Worm (Caenorhabditis elegans) whole organism, L3 larva: ENCODE data around the gene asm-1.

Experiments used
- R02D3.7 ChIP-seq: fragments of 150-350 bp; optimal IDR thresholded peaks from 2 replicates; lab custom pipeline; 2014; ENCODE audit warnings: missing biosample characterization, missing genetic modification characterization
- ZK546.5 ChIP-seq: sonication (generic microtip); optimal IDR thresholded peaks from 2 replicates; lab custom pipeline; 2017; ENCODE audit warnings: missing biosample characterization, missing genetic modification characterization
- aly-2 ChIP-seq: fragments of 150-350 bp; optimal IDR thresholded peaks from 2 replicates; lab custom pipeline; 2014; ENCODE audit warnings: missing biosample characterization, missing genetic modification characterization
- ama-1 ChIP-seq: fragments of 150-350 bp; optimal IDR thresholded peaks from 2 replicates; lab custom pipeline; 2018
- ceh-16 ChIP-seq: sonication (generic microtip); optimal IDR thresholded peaks from 2 replicates; lab custom pipeline; 2017; ENCODE audit warnings: missing biosample characterization, missing genetic modification characterization
- ceh-28 ChIP-seq: fragments of 150-350 bp; optimal IDR thresholded peaks from 2 replicates; lab custom pipeline; 2014; ENCODE audit warnings: missing biosample characterization, missing genetic modification reagents, missing genetic modification characterization
- ceh-82 ChIP-seq: fragments of 150-350 bp; optimal IDR thresholded peaks from 2 replicates; lab custom pipeline; 2014; ENCODE audit warnings: missing biosample characterization, missing genetic modification characterization
- ceh-9 ChIP-seq: sonication (generic microtip); optimal IDR thresholded peaks from 2 replicates; lab custom pipeline; 2018; ENCODE audit warnings: missing biosample characterization, missing genetic modification characterization
- daf-12 ChIP-seq: fragments of 150-350 bp; optimal IDR thresholded peaks from 2 replicates; lab custom pipeline; 2014; ENCODE audit warnings: missing biosample characterization, missing genetic modification reagents, missing genetic modification characterization
- egl-27 ChIP-seq: sonication (generic microtip); optimal IDR thresholded peaks from 4 replicates; lab custom pipeline; 2017; ENCODE audit warnings: missing biosample characterization, missing genetic modification reagents, missing genetic modification characterization
- egl-5 ChIP-seq: fragments of 150-350 bp; optimal IDR thresholded peaks from 2 replicates; lab custom pipeline; 2017; ENCODE audit warnings: missing biosample characterization, missing genetic modification reagents, missing genetic modification characterization, inconsistent platforms
- elt-1 ChIP-seq: fragments of 150-350 bp; optimal IDR thresholded peaks from 2 replicates; lab custom pipeline; 2014; ENCODE audit warnings: missing biosample characterization, missing genetic modification characterization
- elt-2 ChIP-seq: sonication (generic microtip); optimal IDR thresholded peaks from 2 replicates; lab custom pipeline; 2016; ENCODE audit warnings: missing genetic modification reagents, mild to moderate bottlenecking, missing genetic modification characterization, missing compliant biosample characterization
- elt-3 ChIP-seq, 3 experiments: fragments of 150-350 bp in 1 of 3; sonication (generic microtip) in 2 of 3; optimal IDR thresholded peaks; 2 replicates in 2 of 3; 4 replicates in 1 of 3; lab custom pipeline; 2014 to 2017; ENCODE audit warnings: missing biosample characterization in 3 of 3, missing genetic modification characterization in 3 of 3
- eor-1 ChIP-seq, 2 experiments: fragments of 150-350 bp; optimal IDR thresholded peaks; 2 replicates each; lab custom pipeline; 2014 to 2018; ENCODE audit warnings: missing biosample characterization in 2 of 2, missing genetic modification characterization in 2 of 2
- fkh-10 ChIP-seq: sonication (generic microtip); optimal IDR thresholded peaks from 2 replicates; lab custom pipeline; 2017; ENCODE audit warnings: missing biosample characterization, missing genetic modification reagents, missing genetic modification characterization
- fkh-2 ChIP-seq: fragments of 150-350 bp; optimal IDR thresholded peaks from 2 replicates; lab custom pipeline; 2014; ENCODE audit warnings: missing biosample characterization, missing genetic modification reagents, missing genetic modification characterization
- fos-1 ChIP-seq: fragments of 150-350 bp; optimal IDR thresholded peaks from 2 replicates; lab custom pipeline; 2014; ENCODE audit warnings: missing biosample characterization, missing genetic modification characterization
- hmg-11 ChIP-seq: sonication (generic microtip); optimal IDR thresholded peaks from 2 replicates; lab custom pipeline; 2016; ENCODE audit warnings: missing genetic modification characterization, missing compliant biosample characterization
- jun-1 ChIP-seq: fragments of 150-350 bp; optimal IDR thresholded peaks from 2 replicates; lab custom pipeline; 2014; ENCODE audit warnings: missing biosample characterization, missing genetic modification reagents, missing genetic modification characterization
- lin-15B ChIP-seq: fragments of 150-350 bp; optimal IDR thresholded peaks from 2 replicates; lab custom pipeline; 2014; ENCODE audit warnings: missing biosample characterization, missing genetic modification characterization
- lin-39 ChIP-seq: fragments of 150-350 bp; optimal IDR thresholded peaks from 2 replicates; lab custom pipeline; 2018; ENCODE audit warnings: missing biosample characterization, missing genetic modification reagents, missing genetic modification characterization
- lsy-12 ChIP-seq: sonication (generic microtip); optimal IDR thresholded peaks from 2 replicates; lab custom pipeline; 2016; ENCODE audit warnings: mild to moderate bottlenecking, missing genetic modification characterization, missing compliant biosample characterization
- mdl-1 ChIP-seq: fragments of 150-350 bp; optimal IDR thresholded peaks from 2 replicates; lab custom pipeline; 2014; ENCODE audit warnings: missing biosample characterization, missing genetic modification characterization
- mml-1 ChIP-seq: fragments of 150-350 bp; sonication (generic microtip); optimal IDR thresholded peaks from 3 replicates; lab custom pipeline; 2014; ENCODE audit warnings: missing biosample characterization, missing genetic modification characterization
- nfya-1 ChIP-seq: sonication (generic microtip); optimal IDR thresholded peaks from 2 replicates; lab custom pipeline; 2017; ENCODE audit warnings: missing genetic modification characterization, mild to moderate bottlenecking, missing compliant biosample characterization, antibody characterized with exemption, moderate library complexity; ENCODE audit not compliant: insufficient read depth
- nhr-11 ChIP-seq: fragments of 150-350 bp; optimal IDR thresholded peaks from 2 replicates; lab custom pipeline; 2014; ENCODE audit warnings: missing biosample characterization, missing genetic modification characterization
- nhr-12 ChIP-seq: fragments of 150-350 bp; optimal IDR thresholded peaks from 2 replicates; lab custom pipeline; 2014; ENCODE audit warnings: missing biosample characterization, missing genetic modification characterization
- nhr-23 ChIP-seq: fragments of 150-350 bp; optimal IDR thresholded peaks from 2 replicates; lab custom pipeline; 2014; ENCODE audit warnings: missing biosample characterization, missing genetic modification reagents, missing genetic modification characterization
- nhr-237 ChIP-seq: fragments of 150-350 bp; optimal IDR thresholded peaks from 2 replicates; lab custom pipeline; 2014; ENCODE audit warnings: missing biosample characterization, missing genetic modification characterization
- nhr-25 ChIP-seq: sonication (generic microtip); optimal IDR thresholded peaks from 2 replicates; lab custom pipeline; 2017; ENCODE audit warnings: missing biosample characterization, missing genetic modification characterization
- nhr-28 ChIP-seq: fragments of 150-350 bp; optimal IDR thresholded peaks from 2 replicates; lab custom pipeline; 2014; ENCODE audit warnings: missing biosample characterization, missing genetic modification characterization
- nhr-43 ChIP-seq: sonication (generic microtip); optimal IDR thresholded peaks from 2 replicates; lab custom pipeline; 2016; ENCODE audit warnings: mild to moderate bottlenecking, missing genetic modification characterization, missing compliant biosample characterization; ENCODE audit not compliant: poor library complexity, severe bottlenecking
- nhr-67 ChIP-seq: fragments of 150-350 bp; optimal IDR thresholded peaks from 2 replicates; lab custom pipeline; 2014; ENCODE audit warnings: missing biosample characterization, missing genetic modification characterization
- nhr-76 ChIP-seq: fragments of 150-350 bp; sonication (generic microtip); optimal IDR thresholded peaks from 5 replicates; lab custom pipeline; 2014; ENCODE audit warnings: missing biosample characterization, missing genetic modification characterization
- nhr-77 ChIP-seq: fragments of 150-350 bp; optimal IDR thresholded peaks from 2 replicates; lab custom pipeline; 2014; ENCODE audit warnings: missing biosample characterization, missing genetic modification characterization
- pha-4 ChIP-seq: fragments of 150-350 bp; optimal IDR thresholded peaks from 2 replicates; lab custom pipeline; 2014; ENCODE audit warnings: missing biosample characterization, missing genetic modification reagents, missing genetic modification characterization
- pqm-1 ChIP-seq: fragments of 150-350 bp; optimal IDR thresholded peaks from 2 replicates; lab custom pipeline; 2017; ENCODE audit warnings: missing biosample characterization, missing genetic modification characterization, inconsistent platforms
- sea-2 ChIP-seq: fragments of 150-350 bp; sonication (generic microtip); optimal IDR thresholded peaks from 4 replicates; lab custom pipeline; 2014; ENCODE audit warnings: missing biosample characterization, missing genetic modification reagents, missing genetic modification characterization
- skn-1 ChIP-seq: fragments of 150-350 bp; optimal IDR thresholded peaks from 2 replicates; lab custom pipeline; 2014; ENCODE audit warnings: missing biosample characterization, missing genetic modification characterization
- snpc-4 ChIP-seq: fragments of 150-350 bp; optimal IDR thresholded peaks from 2 replicates; lab custom pipeline; 2014; ENCODE audit warnings: missing biosample characterization, missing genetic modification characterization
- tbx-2 ChIP-seq: sonication (generic microtip); optimal IDR thresholded peaks from 2 replicates; lab custom pipeline; 2016; ENCODE audit warnings: mild to moderate bottlenecking, missing genetic modification characterization, missing compliant biosample characterization
- unc-39 ChIP-seq: sonication (generic microtip); optimal IDR thresholded peaks from 4 replicates; lab custom pipeline; 2017; ENCODE audit warnings: missing biosample characterization, missing genetic modification characterization
- unc-62 ChIP-seq: fragments of 150-350 bp; sonication (generic microtip); optimal IDR thresholded peaks from 4 replicates; lab custom pipeline; 2014; ENCODE audit warnings: missing biosample characterization, missing genetic modification reagents, missing genetic modification characterization
- zag-1 ChIP-seq: fragments of 150-350 bp; optimal IDR thresholded peaks from 2 replicates; lab custom pipeline; 2014; ENCODE audit warnings: missing biosample characterization, missing genetic modification characterization
- ztf-11 ChIP-seq: fragments of 150-350 bp; optimal IDR thresholded peaks from 2 replicates; lab custom pipeline; 2014; ENCODE audit warnings: missing biosample characterization, missing genetic modification characterization
- ztf-4 ChIP-seq: fragments of 150-350 bp; optimal IDR thresholded peaks from 2 replicates; lab custom pipeline; 2014; ENCODE audit warnings: missing biosample characterization, missing genetic modification characterization

The asm-1 gene

ce11 chrII:6891176-6891575, 18.7 kb upstream of the asm-1 start:
- no peak for TF ChIP-seq nhr-28
- TF ChIP-seq elt-1 (tag; lab: Kevin White, UChicago): no peak
- no peak for TF ChIP-seq nhr-76 (tag; lab: Kevin White, UChicago)
- TF ChIP-seq nhr-23 (tag; lab: Kevin White, UChicago): peak; percentile 51
- TF ChIP-seq lsy-12 (tag; lab: Kevin White, UChicago): peak; percentile 42
- no peak for TF ChIP-seq ztf-11 (tag; lab: Kevin White, UChicago)
- no peak for TF ChIP-seq nhr-67 (tag; lab: Kevin White, UChicago)
- TF ChIP-seq pha-4 (tag; lab: Kevin White, UChicago): peak; percentile 81
- peak; percentile 52 for TF ChIP-seq jun-1 (tag; lab: Kevin White, UChicago)
- no peak for TF ChIP-seq nhr-11 (tag; lab: Kevin White, UChicago)
- no peak for TF ChIP-seq fkh-10 (GFP tag; lab: Kevin White, UChicago)
- peak; percentile 35 for TF ChIP-seq hmg-11 (tag; lab: Kevin White, UChicago)
- TF ChIP-seq skn-1: no peak
- no peak for TF ChIP-seq sea-2 (GFP tag; lab: Kevin White, UChicago)
- TF ChIP-seq ZK546.5: no peak
- no peak for TF ChIP-seq daf-12
- peak; percentile 89 for TF ChIP-seq lin-39 (tag; lab: Kevin White, UChicago)
- no peak for TF ChIP-seq nhr-77
- no peak for TF ChIP-seq unc-39 (tag; lab: Kevin White, UChicago)
- no peak for TF ChIP-seq nhr-12 (tag; lab: Kevin White, UChicago)
- no peak for TF ChIP-seq fos-1
- peak; percentile 67 for TF ChIP-seq elt-2
- TF ChIP-seq elt-3 (tag; optimal IDR thresholded peaks at IDR 0.05; lab: Kevin White, UChicago): peak in 1 of 3 experiments; percentile 33
- TF ChIP-seq ceh-16 (tag; lab: Kevin White, UChicago): no peak
- no peak for TF ChIP-seq nhr-25 (tag; lab: Kevin White, UChicago)
- TF ChIP-seq tbx-2 (tag; lab: Kevin White, UChicago): peak; percentile 13
- peak; percentile 33 for TF ChIP-seq snpc-4
- TF ChIP-seq egl-27 (tag; lab: Kevin White, UChicago): no peak
- no peak for TF ChIP-seq mml-1 (tag; lab: Kevin White, UChicago)
- TF ChIP-seq ztf-4 (tag; lab: Kevin White, UChicago): no peak
- no peak for TF ChIP-seq ceh-28 (tag; lab: Kevin White, UChicago)
- TF ChIP-seq nhr-237: no peak
- peak; percentile 68 for TF ChIP-seq nhr-43 (tag; lab: Kevin White, UChicago)
- peak; percentile 97 for TF ChIP-seq ama-1 (lab: Kevin White, UChicago)
- TF ChIP-seq pqm-1 (tag; lab: Kevin White, UChicago): peak; percentile 72
- peak; percentile 66 for TF ChIP-seq nfya-1 (tag; lab: Kevin White, UChicago)
- peak; percentile 82 for TF ChIP-seq mdl-1 (tag; lab: Kevin White, UChicago)
- TF ChIP-seq eor-1 (tag; optimal IDR thresholded peaks at IDR 0.05; lab: Kevin White, UChicago): no peak
- TF ChIP-seq ceh-82 (tag; lab: Kevin White, UChicago): no peak
- TF ChIP-seq lin-15B (tag; lab: Kevin White, UChicago): peak; percentile 38
- TF ChIP-seq R02D3.7 (tag; lab: Kevin White, UChicago): peak; percentile 14
- TF ChIP-seq ceh-9 (tag; lab: Kevin White, UChicago): no peak
- no peak for TF ChIP-seq aly-2 (tag; lab: Kevin White, UChicago)
- TF ChIP-seq unc-62: no peak
- TF ChIP-seq egl-5 (tag; lab: Kevin White, UChicago): no peak
- no peak for TF ChIP-seq fkh-2 (tag; lab: Kevin White, UChicago)
- TF ChIP-seq zag-1: no peak
